Worm (Caenorhabditis elegans) whole organism, L1 larva: ENCODE results near the gene glct-6.
A peak's percentile ranks its signal among the peaks of the same experiment; 100 is the strongest.

Source experiments
- C04F5.9 ChIP-seq: sonication (generic microtip); optimal IDR thresholded peaks from 2 replicates; lab custom pipeline; 2016; ENCODE audit warnings: missing genetic modification characterization, missing compliant biosample characterization
- C34B4.2 ChIP-seq: sonication (generic microtip); optimal IDR thresholded peaks from 2 replicates; lab custom pipeline; 2017; ENCODE audit warnings: mild to moderate bottlenecking, missing genetic modification characterization, missing compliant biosample characterization
- F16B12.6 ChIP-seq: fragments of 150-350 bp; optimal IDR thresholded peaks from 2 replicates; lab custom pipeline; 2014; ENCODE audit warnings: missing biosample characterization, missing genetic modification characterization
- Y116A8C.19 ChIP-seq: sonication (generic microtip); optimal IDR thresholded peaks from 2 replicates; lab custom pipeline; 2016; ENCODE audit warnings: missing compliant biosample characterization, missing genetic modification characterization, borderline replicate concordance
- alr-1 ChIP-seq: fragments of 200-800 bp; sonication (Bioruptor generic); optimal IDR thresholded peaks from 2 replicates; lab custom pipeline; 2018; ENCODE audit warnings: borderline replicate concordance, mild to moderate bottlenecking, missing genetic modification characterization, missing compliant biosample characterization
- aly-2 ChIP-seq: fragments of 150-350 bp; optimal IDR thresholded peaks from 2 replicates; lab custom pipeline; 2014; ENCODE audit warnings: missing biosample characterization, missing genetic modification characterization
- ama-1 ChIP-seq: fragments of 150-350 bp; optimal IDR thresholded peaks from 2 replicates; lab custom pipeline; 2014
- blmp-1 ChIP-seq: fragments of 150-350 bp; optimal IDR thresholded peaks from 2 replicates; lab custom pipeline; 2014; ENCODE audit warnings: missing biosample characterization, missing genetic modification characterization
- ceh-63 ChIP-seq: fragments of 200-800 bp; sonication (Bioruptor generic); optimal IDR thresholded peaks from 2 replicates; lab custom pipeline; 2018; ENCODE audit warnings: mild to moderate bottlenecking, missing genetic modification characterization, missing compliant biosample characterization
- ceh-8 ChIP-seq: fragments of 200-800 bp; sonication (Bioruptor generic); optimal IDR thresholded peaks from 2 replicates; lab custom pipeline; 2018; ENCODE audit warnings: mild to moderate bottlenecking, missing genetic modification characterization, moderate library complexity, missing compliant biosample characterization
- ceh-88 ChIP-seq: fragments of 200-800 bp; sonication (Bioruptor generic); IDR thresholded peaks from 2 replicates; pipeline ENCODE4 v1.3.6; 2022; ENCODE audit warnings: missing genetic modification characterization, missing compliant biosample characterization
- dpl-1 ChIP-seq, 3 experiments: fragments of 150-350 bp in 2 of 3; sonication (generic microtip) in 1 of 3; optimal IDR thresholded peaks; 2 replicates each; lab custom pipeline; 2014 to 2017; ENCODE audit warnings: missing biosample characterization in 3 of 3, missing genetic modification characterization in 3 of 3, missing genetic modification reagents in 3 of 3
- efl-1 ChIP-seq, 4 experiments: fragments of 150-350 bp; optimal IDR thresholded peaks in 3 of 4; peaks in 1 of 4; 1 replicate in 1 of 4; 2 replicates in 3 of 4; lab custom pipeline; 2014; ENCODE audit warnings: missing biosample characterization in 2 of 4, missing genetic modification characterization in 2 of 4, missing genetic modification reagents in 2 of 4
- efl-3 ChIP-seq: fragments of 200-800 bp; sonication (Bioruptor generic); optimal IDR thresholded peaks from 2 replicates; lab custom pipeline; 2018; ENCODE audit warnings: mild to moderate bottlenecking, missing genetic modification characterization, missing compliant biosample characterization
- egl-13 ChIP-seq: sonication (generic microtip); optimal IDR thresholded peaks from 2 replicates; lab custom pipeline; 2016; ENCODE audit warnings: missing genotype, missing genetic modification reagents, missing genetic modification characterization, missing compliant biosample characterization
- elt-3 ChIP-seq, 6 experiments: fragments of 150-350 bp in 1 of 6; sonication (generic microtip); optimal IDR thresholded peaks; 2 replicates each; lab custom pipeline; 2017 to 2018; ENCODE audit warnings: missing biosample characterization in 6 of 6, missing genetic modification characterization in 6 of 6, inconsistent platforms in 1 of 6
- fkh-4 ChIP-seq: sonication (generic microtip); optimal IDR thresholded peaks from 2 replicates; lab custom pipeline; 2016; ENCODE audit warnings: missing compliant biosample characterization, missing genetic modification characterization, borderline replicate concordance
- fkh-8 ChIP-seq: sonication (generic microtip); optimal IDR thresholded peaks from 2 replicates; lab custom pipeline; 2016; ENCODE audit warnings: mild to moderate bottlenecking, missing genetic modification characterization, missing compliant biosample characterization
- hpl-2 ChIP-seq: fragments of 150-350 bp; optimal IDR thresholded peaks from 2 replicates; lab custom pipeline; 2014; ENCODE audit warnings: missing biosample characterization, missing genetic modification reagents, missing genetic modification characterization
- jun-1 ChIP-seq: fragments of 150-350 bp; optimal IDR thresholded peaks from 2 replicates; lab custom pipeline; 2014; ENCODE audit warnings: missing biosample characterization, missing genetic modification reagents, missing genetic modification characterization
- lin-14 ChIP-seq: fragments of 200-800 bp; sonication (Bioruptor generic); optimal IDR thresholded peaks from 2 replicates; lab custom pipeline; 2018; ENCODE audit warnings: mild to moderate bottlenecking, missing genetic modification characterization, moderate library complexity, missing compliant biosample characterization
- lin-15B ChIP-seq: fragments of 150-350 bp; sonication (generic microtip); optimal IDR thresholded peaks from 3 replicates; lab custom pipeline; 2014; ENCODE audit warnings: missing biosample characterization, missing genetic modification characterization
- lin-39 ChIP-seq: fragments of 150-350 bp; optimal IDR thresholded peaks from 2 replicates; lab custom pipeline; 2014; ENCODE audit warnings: missing biosample characterization, missing genetic modification reagents, missing genetic modification characterization
- lsy-2 ChIP-seq, 2 experiments: fragments of 150-350 bp; optimal IDR thresholded peaks; 2 replicates each; lab custom pipeline; 2014; ENCODE audit warnings: missing biosample characterization in 2 of 2, missing genetic modification characterization in 2 of 2
- mdl-1 ChIP-seq, 2 experiments: fragments of 150-350 bp; optimal IDR thresholded peaks; 2 replicates each; lab custom pipeline; 2014 to 2017; ENCODE audit warnings: missing biosample characterization in 2 of 2, missing genetic modification characterization in 2 of 2, inconsistent platforms in 1 of 2
- mep-1 ChIP-seq: fragments of 150-350 bp; optimal IDR thresholded peaks from 2 replicates; lab custom pipeline; 2014; ENCODE audit warnings: missing biosample characterization, missing genetic modification characterization
- nhr-11 ChIP-seq: fragments of 150-350 bp; optimal IDR thresholded peaks from 2 replicates; lab custom pipeline; 2014; ENCODE audit warnings: missing biosample characterization, missing genetic modification characterization
- nhr-12 ChIP-seq: sonication (generic microtip); optimal IDR thresholded peaks from 2 replicates; lab custom pipeline; 2017; ENCODE audit warnings: missing biosample characterization, missing genetic modification characterization
- nhr-19 ChIP-seq: fragments of 200-800 bp; sonication (Bioruptor generic); conservative IDR thresholded peaks from 2 replicates; pipeline ENCODE4 v1.3.6; 2022; ENCODE audit warnings: missing genetic modification characterization, missing compliant biosample characterization
- nhr-237 ChIP-seq: fragments of 150-350 bp; optimal IDR thresholded peaks from 2 replicates; lab custom pipeline; 2014; ENCODE audit warnings: missing biosample characterization, missing genetic modification characterization
- nhr-47 ChIP-seq: sonication (generic microtip); optimal IDR thresholded peaks from 2 replicates; lab custom pipeline; 2016; ENCODE audit warnings: mild to moderate bottlenecking, missing genetic modification characterization, moderate library complexity, missing compliant biosample characterization
- nhr-76 ChIP-seq: sonication (generic microtip); optimal IDR thresholded peaks from 2 replicates; lab custom pipeline; 2017; ENCODE audit warnings: missing biosample characterization, missing genetic modification characterization
- nhr-77 ChIP-seq: fragments of 150-350 bp; optimal IDR thresholded peaks from 2 replicates; lab custom pipeline; 2014; ENCODE audit warnings: missing biosample characterization, missing genetic modification characterization
- nhr-85 ChIP-seq: sonication (generic microtip); peaks from one replicate; lab custom pipeline; 2016; ENCODE audit warnings: missing genetic modification characterization, inconsistent platforms, missing compliant biosample characterization
- pqm-1 ChIP-seq: sonication (generic microtip); optimal IDR thresholded peaks from 3 replicates; lab custom pipeline; 2017; ENCODE audit warnings: missing biosample characterization, missing genetic modification characterization
- skn-1 ChIP-seq: fragments of 150-350 bp; optimal IDR thresholded peaks from 2 replicates; lab custom pipeline; 2014; ENCODE audit warnings: missing biosample characterization, missing genetic modification characterization
- snpc-4 ChIP-seq: fragments of 150-350 bp; optimal IDR thresholded peaks from 2 replicates; lab custom pipeline; 2014; ENCODE audit warnings: missing biosample characterization, missing genetic modification characterization
- snu-23 ChIP-seq: sonication (generic microtip); optimal IDR thresholded peaks from 2 replicates; lab custom pipeline; 2016; ENCODE audit warnings: missing genetic modification characterization, missing compliant biosample characterization
- sup-37 ChIP-seq: fragments of 200-800 bp; sonication (Bioruptor generic); optimal IDR thresholded peaks from 2 replicates; lab custom pipeline; 2018; ENCODE audit warnings: mild to moderate bottlenecking, missing genetic modification characterization, missing compliant biosample characterization
- swsn-7 ChIP-seq: sonication (generic microtip); optimal IDR thresholded peaks from 2 replicates; lab custom pipeline; 2016; ENCODE audit warnings: missing genetic modification characterization, missing compliant biosample characterization
- tlp-1 ChIP-seq: fragments of 150-350 bp; optimal IDR thresholded peaks from 2 replicates; lab custom pipeline; 2014; ENCODE audit warnings: missing biosample characterization, missing genetic modification characterization
- unc-130 ChIP-seq: fragments of 150-350 bp; optimal IDR thresholded peaks from 2 replicates; lab custom pipeline; 2017; ENCODE audit warnings: missing biosample characterization, missing genetic modification characterization, inconsistent platforms
- unc-62 ChIP-seq: fragments of 150-350 bp; optimal IDR thresholded peaks from 2 replicates; lab custom pipeline; 2014; ENCODE audit warnings: missing biosample characterization, missing genetic modification reagents, missing genetic modification characterization
- unc-86 ChIP-seq: sonication (generic microtip); optimal IDR thresholded peaks from 2 replicates; lab custom pipeline; 2016; ENCODE audit warnings: missing genetic modification characterization, missing compliant biosample characterization
- vab-15 ChIP-seq: sonication (generic microtip); optimal IDR thresholded peaks from 2 replicates; lab custom pipeline; 2017; ENCODE audit warnings: missing genotype, mild to moderate bottlenecking, missing genetic modification characterization, missing compliant biosample characterization
- xbp-1 ChIP-seq: sonication (generic microtip); optimal IDR thresholded peaks from 2 replicates; lab custom pipeline; 2016; ENCODE audit warnings: missing genetic modification characterization, missing compliant biosample characterization
- ztf-11 ChIP-seq, 2 experiments: sonication (generic microtip); optimal IDR thresholded peaks; 2 replicates each; lab custom pipeline; 2016 to 2017; ENCODE audit warnings: missing genetic modification characterization in 2 of 2, missing biosample characterization in 1 of 2, missing compliant biosample characterization in 1 of 2
- ztf-4 ChIP-seq: fragments of 150-350 bp; optimal IDR thresholded peaks from 2 replicates; lab custom pipeline; 2014; ENCODE audit warnings: missing biosample characterization, missing genetic modification characterization

The glct-6 gene

DNA sequence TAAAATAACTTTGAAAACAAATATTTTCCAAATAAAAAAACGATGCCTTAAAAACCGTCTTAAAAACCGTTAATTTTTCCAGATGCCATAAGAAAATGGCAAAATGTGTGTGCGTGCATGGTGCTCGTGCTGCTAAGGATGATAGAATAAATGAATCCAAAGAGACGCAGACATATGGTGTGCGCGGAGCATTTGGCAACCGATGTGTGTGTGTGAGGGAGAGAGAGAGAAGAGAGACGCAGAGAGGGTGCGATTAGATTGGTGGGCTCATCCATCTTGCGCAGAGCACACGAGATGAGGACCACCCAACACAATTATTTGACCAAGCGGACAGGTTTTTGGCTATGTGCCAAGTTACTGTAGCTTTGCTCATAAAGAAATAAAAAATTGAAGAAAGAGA, 40.7 kb downstream of the glct-6 start (continued):
- TF ChIP-seq ama-1 (no peak), unc-86 (no peak), ztf-4 (tag; lab: Kevin White, UChicago) (no peak), xbp-1 (tag; lab: Kevin White, UChicago) (peak; percentile 9), fkh-8 (tag; lab: Kevin White, UChicago) (peak; percentile 26), mdl-1 (tag; optimal IDR thresholded peaks at IDR 0.05; lab: Kevin White, UChicago) (peak in 1 of 2 experiments; percentile 23), ceh-8 (GFP tag; lab: Kevin White, UChicago) (no peak), blmp-1 (tag; lab: Kevin White, UChicago) (no peak), lin-14 (GFP tag; lab: Kevin White, UChicago) (peak; percentile 73), nhr-19 (GFP tag; lab: Robert Waterston, UW) (no peak), lsy-2 (tag; optimal IDR thresholded peaks at IDR 0.05; lab: Kevin White, UChicago) (peak; percentile 10 to 20), nhr-77 (no peak), snpc-4 (tag; lab: Kevin White, UChicago) (no peak), hpl-2 (GFP tag; lab: Kevin White, UChicago) (no peak), nhr-76 (tag; lab: Kevin White, UChicago) (no peak), Y116A8C.19 (no peak), vab-15 (no peak), nhr-12 (no peak), nhr-85 (tag; lab: Kevin White, UChicago) (peak; percentile 41), elt-3 (tag; optimal IDR thresholded peaks at IDR 0.05; lab: Kevin White, UChicago) (no peak), efl-1 (optimal IDR thresholded peaks at IDR 0.05; lab: Kevin White, UChicago) (peak; percentile 20 to 30), efl-1 (GFP tag; optimal IDR thresholded peaks at IDR 0.05 in 1 of 2; lab: Kevin White, UChicago) (no peak)

DNA sequence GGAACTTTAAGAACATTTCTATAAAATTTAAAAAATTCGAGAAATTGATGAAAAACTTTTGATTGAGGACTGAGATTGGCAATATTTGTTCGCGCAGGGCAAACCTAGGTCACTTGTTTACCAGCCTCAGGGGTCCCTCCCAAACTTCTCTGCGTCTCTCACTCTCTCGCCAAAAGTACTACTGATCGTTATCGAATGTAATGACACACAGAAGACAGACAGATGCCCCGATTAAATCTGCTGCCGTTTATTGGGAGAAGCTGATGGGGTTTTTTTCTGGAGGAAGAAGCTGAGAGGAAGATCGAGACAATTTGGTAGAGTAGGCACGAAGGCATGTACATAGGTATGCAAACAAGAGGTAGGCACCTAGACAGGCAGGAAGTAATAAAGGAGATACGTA, 41.4 kb downstream of the glct-6 start:
- TF ChIP-seq pqm-1 (tag; lab: Kevin White, UChicago) = no peak
- no peak for TF ChIP-seq xbp-1 (tag; lab: Kevin White, UChicago)
- TF ChIP-seq lin-14 (GFP tag; lab: Kevin White, UChicago) = no peak
- TF ChIP-seq fkh-8 (tag; lab: Kevin White, UChicago) = no peak

DNA sequence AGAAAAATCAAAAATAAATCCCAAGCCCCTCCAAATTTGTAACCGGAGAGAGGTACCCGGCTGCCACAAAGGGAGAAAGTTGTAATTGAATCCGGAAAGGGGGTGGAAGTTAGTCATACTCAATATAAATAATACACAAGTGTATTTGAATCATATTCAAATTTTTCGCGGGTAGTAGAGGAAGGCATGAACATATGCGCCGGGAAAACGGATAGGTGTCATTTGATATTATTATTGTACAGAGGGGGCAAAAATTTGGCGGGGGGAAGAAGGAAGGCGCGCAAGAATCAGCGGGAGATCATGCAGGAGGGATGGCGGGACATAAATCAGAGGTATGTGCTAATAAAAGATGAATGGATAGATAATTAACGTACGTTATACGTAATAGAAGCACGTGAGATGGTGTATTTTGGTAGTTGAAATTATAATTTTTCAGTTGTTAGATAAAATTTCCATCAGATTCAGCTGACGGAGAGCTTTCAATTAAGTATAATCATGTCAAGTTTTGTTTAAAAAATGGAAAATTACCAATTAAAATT, 42.6 kb downstream of the glct-6 start, which contains the start of gene F28F9.3:
F28F9.3 (plus strand) TSS at position 301 of the 539 bp plus-strand sequence.
- TF ChIP-seq dpl-1 (GFP tag; optimal IDR thresholded peaks at IDR 0.05; lab: Kevin White, UChicago) = no peak
- no peak for TF ChIP-seq sup-37 (GFP tag; lab: Kevin White, UChicago)
- peak; percentile 37 for TF ChIP-seq lin-14 (GFP tag; lab: Kevin White, UChicago)
- TF ChIP-seq jun-1 (tag; lab: Kevin White, UChicago) = no peak
- peak in 1 of 2 experiments; percentile 20 for TF ChIP-seq ztf-11 (tag; optimal IDR thresholded peaks at IDR 0.05; lab: Kevin White, UChicago)
- no peak for TF ChIP-seq skn-1 (tag; lab: Kevin White, UChicago)
- TF ChIP-seq ceh-63 = no peak
- TF ChIP-seq snu-23 (GFP tag; lab: Kevin White, UChicago) = peak; percentile 14
- no peak for TF ChIP-seq nhr-237
- no peak for TF ChIP-seq mep-1 (tag; lab: Kevin White, UChicago)
- TF ChIP-seq unc-62 (GFP tag; lab: Kevin White, UChicago) = no peak
- TF ChIP-seq ztf-4 (tag; lab: Kevin White, UChicago) = no peak
- no peak for TF ChIP-seq mdl-1 (tag; optimal IDR thresholded peaks at IDR 0.05; lab: Kevin White, UChicago)
- TF ChIP-seq swsn-7 (tag; lab: Kevin White, UChicago) = no peak
- no peak for TF ChIP-seq pqm-1 (tag; lab: Kevin White, UChicago)
- no peak for TF ChIP-seq ceh-88 (GFP tag; lab: Robert Waterston, UW)
- TF ChIP-seq F16B12.6 (tag; lab: Kevin White, UChicago) = no peak
- no peak for TF ChIP-seq efl-1 (optimal IDR thresholded peaks at IDR 0.05; lab: Kevin White, UChicago)
- TF ChIP-seq efl-1 (GFP tag; optimal IDR thresholded peaks at IDR 0.05 in 1 of 2; lab: Kevin White, UChicago) = no peak
- TF ChIP-seq unc-86 = no peak
- no peak for TF ChIP-seq C04F5.9 (tag; lab: Kevin White, UChicago)
- no peak for TF ChIP-seq nhr-47 (tag; lab: Kevin White, UChicago)
- no peak for TF ChIP-seq nhr-11
- TF ChIP-seq unc-130 (tag; lab: Kevin White, UChicago) = no peak
- TF ChIP-seq lin-15B (tag; lab: Kevin White, UChicago) = no peak
- no peak for TF ChIP-seq alr-1
- no peak for TF ChIP-seq egl-13 (tag; lab: Kevin White, UChicago)
- no peak for TF ChIP-seq efl-3 (GFP tag; lab: Kevin White, UChicago)
- no peak for TF ChIP-seq hpl-2 (GFP tag; lab: Kevin White, UChicago)
- peak; percentile 74 for TF ChIP-seq vab-15
- no peak for TF ChIP-seq C34B4.2 (tag; lab: Kevin White, UChicago)
- TF ChIP-seq aly-2 (tag; lab: Kevin White, UChicago) = no peak
- no peak for TF ChIP-seq tlp-1 (tag; lab: Kevin White, UChicago)
- no peak for TF ChIP-seq lin-39
- no peak for TF ChIP-seq fkh-4 (tag; lab: Kevin White, UChicago)
